Worm (Caenorhabditis elegans) whole organism, young adult: Measurements from ENCODE around the gene syf-2.

Source experiments
- B0019.2 ChIP-seq: fragments of 200-800 bp; sonication (Bioruptor generic); conservative IDR thresholded peaks from 2 replicates; pipeline ENCODE4 v1.3.6; 2022; ENCODE audit warnings: missing genetic modification reagents, missing genetic modification characterization, missing compliant biosample characterization
- B0261.1 ChIP-seq: sonication (generic microtip); optimal IDR thresholded peaks from 2 replicates; lab custom pipeline; 2016; ENCODE audit warnings: mild to moderate bottlenecking, missing genetic modification characterization, moderate library complexity, missing compliant biosample characterization
- B0336.3 ChIP-seq: fragments of 200-800 bp; sonication (Bioruptor generic); IDR thresholded peaks from 2 replicates; pipeline ENCODE4 v1.3.6; 2022; ENCODE audit warnings: missing genetic modification characterization, missing compliant biosample characterization
- C06A6.2 ChIP-seq: fragments of 200-800 bp; sonication (Bioruptor generic); conservative IDR thresholded peaks from 2 replicates; pipeline ENCODE4 v1.3.6; 2022; ENCODE audit warnings: missing genetic modification characterization, missing compliant biosample characterization
- C17E4.6 ChIP-seq: fragments of 200-800 bp; sonication (Bioruptor generic); IDR thresholded peaks from 2 replicates; pipeline ENCODE4 v1.3.6; 2022; ENCODE audit warnings: missing genetic modification reagents, missing genetic modification characterization, missing compliant biosample characterization
- F22D6.2 ChIP-seq: sonication (generic microtip); optimal IDR thresholded peaks from 2 replicates; lab custom pipeline; 2016; ENCODE audit warnings: mild to moderate bottlenecking, missing genetic modification characterization, missing compliant biosample characterization
- F33H1.4 ChIP-seq: fragments of 200-800 bp; sonication (Bioruptor generic); IDR thresholded peaks from 2 replicates; pipeline ENCODE4 v1.3.6; 2022; ENCODE audit warnings: missing genetic modification reagents, missing genetic modification characterization, missing compliant biosample characterization
- F52B5.7 ChIP-seq: sonication (generic microtip); optimal IDR thresholded peaks from 2 replicates; lab custom pipeline; 2016; ENCODE audit warnings: mild to moderate bottlenecking, missing genetic modification characterization, missing compliant biosample characterization
- F57C9.4 ChIP-seq: sonication (generic microtip); optimal IDR thresholded peaks from 2 replicates; lab custom pipeline; 2017; ENCODE audit warnings: mild to moderate bottlenecking, missing genetic modification characterization, missing compliant biosample characterization
- K11D2.4 ChIP-seq: fragments of 200-800 bp; sonication (Bioruptor generic); IDR thresholded peaks from 2 replicates; pipeline ENCODE4 v1.3.6; 2022; ENCODE audit warnings: missing genetic modification reagents, missing genetic modification characterization, missing compliant biosample characterization
- Y53G8AR.9 ChIP-seq: fragments of 200-800 bp; sonication (Bioruptor generic); conservative IDR thresholded peaks from 2 replicates; pipeline ENCODE4 v1.3.6; 2022; ENCODE audit warnings: missing genetic modification reagents, missing genetic modification characterization, missing compliant biosample characterization
- Y95B8A.8 ChIP-seq: fragments of 200-800 bp; sonication (Bioruptor generic); IDR thresholded peaks from 2 replicates; pipeline ENCODE4 v1.3.6; 2022; ENCODE audit warnings: missing genetic modification reagents, missing genetic modification characterization, missing compliant biosample characterization
- ZK185.1 ChIP-seq: sonication (generic microtip); optimal IDR thresholded peaks from 2 replicates; lab custom pipeline; 2016; ENCODE audit warnings: mild to moderate bottlenecking, missing genetic modification characterization, missing compliant biosample characterization; ENCODE audit not compliant: poor library complexity, severe bottlenecking
- akir-1 ChIP-seq: fragments of 200-800 bp; sonication (Bioruptor generic); optimal IDR thresholded peaks from 2 replicates; lab custom pipeline; 2018; ENCODE audit warnings: mild to moderate bottlenecking, missing genetic modification characterization, moderate library complexity, missing compliant biosample characterization
- ama-1 ChIP-seq, 3 experiments: fragments of 150-350 bp in 1 of 3; sonication (generic microtip) in 2 of 3; optimal IDR thresholded peaks; 2 replicates each; lab custom pipeline; 2014 to 2018; ENCODE audit warnings: missing biosample characterization in 2 of 3, missing genetic modification characterization in 2 of 3, missing genetic modification reagents in 2 of 3
- athp-1 ChIP-seq: sonication (generic microtip); optimal IDR thresholded peaks from 2 replicates; lab custom pipeline; 2017; ENCODE audit warnings: mild to moderate bottlenecking, missing genetic modification characterization, missing compliant biosample characterization
- attf-3 ChIP-seq: fragments of 200-800 bp; sonication (Bioruptor generic); conservative IDR thresholded peaks from 2 replicates; pipeline ENCODE4 v1.3.6; 2022; ENCODE audit warnings: missing genetic modification reagents, missing genetic modification characterization, missing compliant biosample characterization
- cebp-1 ChIP-seq, 2 experiments: fragments of 200-800 bp in 1 of 2; sonication (Bioruptor generic) in 1 of 2; sonication (generic microtip) in 1 of 2; IDR thresholded peaks in 1 of 2; optimal IDR thresholded peaks in 1 of 2; 2 replicates each; pipeline versions ENCODE4 v1.3.6 to Lab custom; 2017 to 2022; ENCODE audit warnings: missing compliant biosample characterization in 2 of 2, missing genetic modification characterization in 2 of 2, mild to moderate bottlenecking in 1 of 2, missing genetic modification reagents in 1 of 2, moderate library complexity in 1 of 2
- cebp-2 ChIP-seq: fragments of 200-800 bp; sonication (Bioruptor generic); IDR thresholded peaks from 2 replicates; pipeline ENCODE4 v1.3.6; 2022; ENCODE audit warnings: missing genetic modification characterization, missing compliant biosample characterization
- ceh-100 ChIP-seq: fragments of 200-800 bp; sonication (Bioruptor generic); IDR thresholded peaks from 2 replicates; pipeline ENCODE4 v1.3.6; 2022; ENCODE audit warnings: missing genetic modification reagents, missing genetic modification characterization, missing compliant biosample characterization
- chd-7 ChIP-seq: sonication (generic microtip); optimal IDR thresholded peaks from 2 replicates; lab custom pipeline; 2016; ENCODE audit warnings: mild to moderate bottlenecking, missing genetic modification characterization, moderate library complexity, missing compliant biosample characterization
- dox-1 ChIP-seq: fragments of 200-800 bp; sonication (Bioruptor generic); IDR thresholded peaks from 2 replicates; pipeline ENCODE4 v1.3.6; 2022; ENCODE audit warnings: missing genetic modification reagents, missing genetic modification characterization, missing compliant biosample characterization
- egl-18 ChIP-seq: fragments of 200-800 bp; sonication (Bioruptor generic); IDR thresholded peaks from 2 replicates; pipeline ENCODE4 v1.3.6; 2022; ENCODE audit warnings: missing genetic modification reagents, missing genetic modification characterization, missing compliant biosample characterization
- egrh-3 ChIP-seq: fragments of 200-800 bp; sonication (Bioruptor generic); IDR thresholded peaks from 2 replicates; pipeline ENCODE4 v1.3.6; 2022; ENCODE audit warnings: missing genetic modification reagents, missing genetic modification characterization, missing compliant biosample characterization
- ekl-4 ChIP-seq: fragments of 200-800 bp; sonication (Bioruptor generic); IDR thresholded peaks from 2 replicates; pipeline ENCODE4 v1.3.6; 2022; ENCODE audit warnings: missing genetic modification reagents, missing genetic modification characterization, missing compliant biosample characterization
- fkh-3 ChIP-seq: sonication (generic microtip); optimal IDR thresholded peaks from 2 replicates; lab custom pipeline; 2016; ENCODE audit warnings: mild to moderate bottlenecking, missing genetic modification characterization, missing compliant biosample characterization
- gei-17 ChIP-seq: fragments of 200-800 bp; sonication (Bioruptor generic); optimal IDR thresholded peaks from 2 replicates; lab custom pipeline; 2018; ENCODE audit warnings: mild to moderate bottlenecking, missing genetic modification characterization, missing compliant biosample characterization
- let-607 ChIP-seq, 2 experiments: fragments of 200-800 bp in 1 of 2; sonication (Bioruptor generic) in 1 of 2; sonication (generic microtip) in 1 of 2; optimal IDR thresholded peaks; 2 replicates each; lab custom pipeline; 2016 to 2018; ENCODE audit warnings: mild to moderate bottlenecking in 2 of 2, missing compliant biosample characterization in 2 of 2, missing genetic modification characterization in 2 of 2, moderate library complexity in 2 of 2, missing genotype in 1 of 2
- lin-35 ChIP-seq, 3 experiments: fragments of 150-350 bp in 2 of 3; sonication (generic microtip) in 1 of 3; optimal IDR thresholded peaks; 2 replicates each; lab custom pipeline; 2014 to 2018; ENCODE audit warnings: missing biosample characterization in 3 of 3, missing genetic modification characterization in 3 of 3, missing genetic modification reagents in 3 of 3
- lir-1 ChIP-seq: fragments of 200-800 bp; sonication (Bioruptor generic); conservative IDR thresholded peaks from 2 replicates; pipeline ENCODE4 v1.3.6; 2022; ENCODE audit warnings: missing genetic modification reagents, missing genetic modification characterization, missing compliant biosample characterization
- madf-10 ChIP-seq: sonication (generic microtip); optimal IDR thresholded peaks from 2 replicates; lab custom pipeline; 2016; ENCODE audit warnings: mild to moderate bottlenecking, missing genetic modification characterization, missing compliant biosample characterization
- madf-3 ChIP-seq: fragments of 200-800 bp; sonication (Bioruptor generic); IDR thresholded peaks from 2 replicates; pipeline ENCODE4 v1.3.6; 2022; ENCODE audit warnings: missing genetic modification reagents, missing genetic modification characterization, missing compliant biosample characterization
- mel-28 ChIP-seq: sonication (generic microtip); optimal IDR thresholded peaks from 2 replicates; lab custom pipeline; 2016; ENCODE audit warnings: borderline replicate concordance, mild to moderate bottlenecking, missing genetic modification characterization, missing compliant biosample characterization
- mes-4 ChIP-seq: sonication (generic microtip); optimal IDR thresholded peaks from 2 replicates; lab custom pipeline; 2016; ENCODE audit warnings: missing genotype, missing genetic modification characterization, missing compliant biosample characterization
- nhr-90 ChIP-seq: sonication (generic microtip); optimal IDR thresholded peaks from 2 replicates; lab custom pipeline; 2016; ENCODE audit warnings: missing genotype, mild to moderate bottlenecking, missing genetic modification characterization, missing compliant biosample characterization
- pha-4 ChIP-seq: fragments of 150-350 bp; sonication (generic microtip); optimal IDR thresholded peaks from 2 replicates; lab custom pipeline; 2014; ENCODE audit warnings: missing biosample characterization, missing genetic modification reagents, missing genetic modification characterization
- repo-1 ChIP-seq: sonication (generic microtip); optimal IDR thresholded peaks from 2 replicates; lab custom pipeline; 2017; ENCODE audit warnings: mild to moderate bottlenecking, missing genetic modification characterization, missing compliant biosample characterization
- snpc-3.4 ChIP-seq: sonication (generic microtip); optimal IDR thresholded peaks from 2 replicates; lab custom pipeline; 2017; ENCODE audit warnings: missing genetic modification characterization, mild to moderate bottlenecking, missing compliant biosample characterization, antibody characterized with exemption, moderate library complexity, missing genotype, missing genetic modification reagents
- tbp1 ChIP-seq: fragments of 200-800 bp; sonication (Bioruptor generic); optimal IDR thresholded peaks from 2 replicates; lab custom pipeline; 2018; ENCODE audit warnings: mild to moderate bottlenecking, missing genetic modification characterization, missing compliant biosample characterization
- tlf-1 ChIP-seq: fragments of 200-800 bp; sonication (Bioruptor generic); optimal IDR thresholded peaks from 2 replicates; lab custom pipeline; 2018; ENCODE audit warnings: mild to moderate bottlenecking, missing genetic modification characterization, missing compliant biosample characterization
- unc-130 ChIP-seq: sonication (generic microtip); optimal IDR thresholded peaks from 2 replicates; lab custom pipeline; 2016; ENCODE audit warnings: missing genetic modification reagents, missing genetic modification characterization, missing compliant biosample characterization
- zfh-2 ChIP-seq: fragments of 200-800 bp; sonication (Bioruptor generic); conservative IDR thresholded peaks from 2 replicates; pipeline ENCODE4 v1.3.6; 2022; ENCODE audit warnings: missing genetic modification reagents, missing genetic modification characterization, missing compliant biosample characterization
- zim-3 ChIP-seq: sonication (generic microtip); optimal IDR thresholded peaks from 2 replicates; lab custom pipeline; 2017; ENCODE audit warnings: mild to moderate bottlenecking, missing genetic modification characterization, moderate library complexity, missing compliant biosample characterization
- ztf-28 ChIP-seq: fragments of 200-800 bp; sonication (Bioruptor generic); IDR thresholded peaks from 2 replicates; pipeline ENCODE4 v1.3.6; 2022; ENCODE audit warnings: missing genetic modification reagents, missing genetic modification characterization, missing compliant biosample characterization

Gene syf-2

ce11 chrIII:7159246-7159645 is 2.7 kb downstream of the syf-2 start:
- no peak for TF ChIP-seq pha-4 (tag; lab: Kevin White, UChicago)
- TF ChIP-seq madf-10 (tag; lab: Kevin White, UChicago), result no peak
- no peak for TF ChIP-seq madf-3 (GFP tag; lab: Robert Waterston, UW)
- TF ChIP-seq akir-1 (GFP tag; lab: Kevin White, UChicago), result no peak
- no peak for TF ChIP-seq tlf-1 (GFP tag; lab: Kevin White, UChicago)
- no peak for TF ChIP-seq ceh-100
- TF ChIP-seq snpc-3.4 (tag; lab: Kevin White, UChicago), result no peak
- TF ChIP-seq unc-130, result no peak

- TF ChIP-seq mel-28 (tag; lab: Kevin White, UChicago), result no peak
- no peak for TF ChIP-seq repo-1 (tag; lab: Kevin White, UChicago)
- no peak for TF ChIP-seq attf-3
- TF ChIP-seq madf-3 (GFP tag; lab: Robert Waterston, UW), result peak; percentile 73; the same call in 1 of the 2 replicates
- TF ChIP-seq, all 124 proteins: peak for 1
Measured at ce11 chrIII:7158709-7159108, 3.2 kb downstream of the syf-2 start, which contains the start of gene nuo-4. TSS of gene nuo-4 (minus strand) at chrIII:7158809.

DNA sequence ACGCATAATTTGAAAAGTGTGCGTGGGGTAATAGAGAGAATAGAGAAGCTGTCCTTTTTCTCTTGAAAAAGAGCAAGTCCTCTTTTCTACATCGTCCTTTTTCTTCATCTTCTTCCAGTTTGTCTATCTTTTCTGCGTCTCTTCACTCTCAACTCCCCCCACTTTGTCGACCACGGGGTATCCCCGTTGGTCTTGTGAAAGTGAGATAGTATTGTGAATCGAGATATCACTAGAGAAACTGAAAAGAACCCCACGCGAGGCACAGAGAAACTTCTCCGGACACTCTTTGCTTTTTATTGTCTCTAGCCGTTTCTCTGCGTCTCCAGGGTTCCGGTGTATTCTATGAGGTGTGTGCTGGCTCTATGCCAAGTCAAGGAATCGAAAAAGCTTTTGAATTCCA is 6.3 kb downstream of the syf-2 start:
- TF ChIP-seq C17E4.6 (GFP tag; lab: Robert Waterston, UW), result 0 out of 2 replicates have a peak, but pooled peaks have one; percentile 19
- peak; percentile 33; the same call in 1 of the 2 replicates for TF ChIP-seq lir-1 (GFP tag; lab: Robert Waterston, UW)
- TF ChIP-seq let-607 (tag; optimal IDR thresholded peaks at IDR 0.05; lab: Kevin White, UChicago), result peak; percentile 63 to 70
- TF ChIP-seq ekl-4, result peak; percentile 85
- TF ChIP-seq egl-18 (GFP tag; lab: Robert Waterston, UW), result no peak
- peak in 1 of 3 experiments; percentile 75 for TF ChIP-seq lin-35 (GFP tag; optimal IDR thresholded peaks at IDR 0.05; lab: Kevin White, UChicago)
- TF ChIP-seq mes-4 (tag; lab: Kevin White, UChicago), result no peak
- TF ChIP-seq F22D6.2 (tag; lab: Kevin White, UChicago), result peak; percentile 3
- TF ChIP-seq B0019.2 (GFP tag; lab: Robert Waterston, UW), result no peak
- no peak for TF ChIP-seq fkh-3 (tag; lab: Kevin White, UChicago)
- no peak for TF ChIP-seq ztf-28
- TF ChIP-seq tbp1 (GFP tag; lab: Kevin White, UChicago), result peak; percentile 51
- no peak for TF ChIP-seq cebp-2 (GFP tag; lab: Robert Waterston, UW)
- TF ChIP-seq zfh-2 (GFP tag; lab: Robert Waterston, UW), result peak; percentile 81
- TF ChIP-seq B0261.1, result no peak
- TF ChIP-seq Y95B8A.8 (GFP tag; lab: Robert Waterston, UW), result peak; percentile 66; the same call in 1 of the 2 replicates
- no peak for TF ChIP-seq F57C9.4
- TF ChIP-seq ZK185.1 (tag; lab: Kevin White, UChicago), result peak; percentile 54
- peak; percentile 25; the same call in 1 of the 2 replicates for TF ChIP-seq F33H1.4 (GFP tag; lab: Robert Waterston, UW)
- TF ChIP-seq zim-3, result no peak
- TF ChIP-seq gei-17 (GFP tag; lab: Kevin White, UChicago), result peak; percentile 12
- TF ChIP-seq Y53G8AR.9, result peak; percentile 59
- peak; percentile 87 for TF ChIP-seq chd-7 (tag; lab: Kevin White, UChicago)
- TF ChIP-seq K11D2.4 (GFP tag; lab: Robert Waterston, UW), result peak; percentile 88
- TF ChIP-seq ama-1 (optimal IDR thresholded peaks at IDR 0.05; lab: Kevin White, UChicago), result peak; percentile 3
- no peak for TF ChIP-seq ama-1 (GFP tag; optimal IDR thresholded peaks at IDR 0.05; lab: Kevin White, UChicago)
- peak; percentile 73 for TF ChIP-seq dox-1 (GFP tag; lab: Robert Waterston, UW)
- TF ChIP-seq nhr-90 (tag; lab: Kevin White, UChicago), result peak; percentile 19
- peak; percentile 58 for TF ChIP-seq F52B5.7 (tag; lab: Kevin White, UChicago)
- TF ChIP-seq unc-130, result no peak
- peak; percentile 82 for TF ChIP-seq C06A6.2 (GFP tag; lab: Robert Waterston, UW)
- TF ChIP-seq B0336.3, result peak; percentile 87
- peak; percentile 55 for TF ChIP-seq repo-1 (tag; lab: Kevin White, UChicago)
- peak; percentile 60; the same call in 1 of the 2 replicates for TF ChIP-seq egrh-3 (GFP tag; lab: Robert Waterston, UW)
- peak; percentile 18 for TF ChIP-seq athp-1 (tag; lab: Kevin White, UChicago)
- no peak for TF ChIP-seq cebp-1 (GFP tag; IDR thresholded peaks at IDR 0.05; lab: Robert Waterston, UW)
- TF ChIP-seq cebp-1 (tag; optimal IDR thresholded peaks at IDR 0.05; lab: Kevin White, UChicago), result peak; percentile 88
